Worm (Caenorhabditis elegans): Measurements from ENCODE around the gene T27E7.3.

The T27E7.3 gene

ce11 chrIV:14528718-14529117 lies at the start of gene T27E7.3:
Gene T27E7.3 (plus strand): TSS chrIV:14529018.
- TF ChIP-seq fkh-10 (GFP tag; optimal IDR thresholded peaks at IDR 0.05), result no peak
- no peak for TF ChIP-seq pax-1 (tag; optimal IDR thresholded peaks at IDR 0.05)
- TF ChIP-seq nhr-232 (tag; optimal IDR thresholded peaks at IDR 0.05), result no peak
- no peak for TF ChIP-seq unc-86 (tag; optimal IDR thresholded peaks at IDR 0.05)
- no peak for TF ChIP-seq lin-11 (tag; optimal IDR thresholded peaks at IDR 0.05)
- TF ChIP-seq tbx-2 (tag; optimal IDR thresholded peaks at IDR 0.05), result no peak
- no peak for TF ChIP-seq rnt-1 (tag; optimal IDR thresholded peaks at IDR 0.05)
- no peak for TF ChIP-seq ttx-3 (tag; optimal IDR thresholded peaks at IDR 0.05)

- no peak for TF ChIP-seq madf-2 (tag; optimal IDR thresholded peaks at IDR 0.05)
These were observed 46.8 kb upstream of the T27E7.3 start, which contains the start of gene Y57G11A.4 for ce11 chrIV:14481984-14482383. Gene Y57G11A.4 (plus strand): TSS chrIV:14482284.

DNA sequence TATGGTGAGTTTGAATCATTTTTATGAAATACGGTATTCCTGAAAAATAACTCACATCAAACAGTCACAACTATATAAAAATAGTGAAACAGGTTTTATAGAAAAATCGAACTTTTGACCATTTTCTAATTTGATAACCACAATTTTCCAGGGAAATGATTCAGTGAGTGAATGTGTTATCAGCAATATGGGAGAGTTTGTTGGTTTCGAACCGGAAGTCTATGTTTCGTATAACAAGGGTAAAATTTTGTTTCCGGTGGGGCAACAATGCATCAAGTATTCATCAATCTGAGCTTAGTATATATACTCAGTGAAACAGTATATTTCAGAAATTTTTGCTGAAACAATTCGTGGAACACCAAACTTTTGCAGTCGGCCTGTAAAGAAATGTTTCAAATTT lies 45.4 kb upstream of the T27E7.3 start:
- TF ChIP-seq ceh-14 (tag; optimal IDR thresholded peaks at IDR 0.05) (no peak), che-1 (tag; optimal IDR thresholded peaks at IDR 0.05) (no peak), dmd-4 (tag; optimal IDR thresholded peaks at IDR 0.05; ENCODE audit: borderline replicate concordance) (no peak), ceh-18 (tag; optimal IDR thresholded peaks at IDR 0.05) (no peak)

DNA sequence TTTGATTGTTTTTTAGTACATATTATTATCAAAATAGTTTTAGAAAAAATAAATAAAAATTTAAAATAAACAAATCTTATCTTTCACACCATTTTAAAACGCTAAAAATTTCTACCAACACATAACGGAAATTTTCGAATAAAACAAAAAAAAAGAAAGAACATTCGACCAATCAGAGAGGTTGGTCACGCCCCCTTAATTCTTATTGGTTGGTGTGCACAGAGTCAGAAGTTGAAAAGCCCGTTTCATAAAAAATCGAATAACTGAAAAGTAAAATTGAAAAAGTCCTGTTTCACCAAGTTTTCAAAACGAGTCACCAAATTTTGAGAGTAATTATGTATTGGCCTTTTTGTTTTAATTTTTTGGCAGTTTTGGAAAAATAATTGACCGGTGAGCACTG lies 37.7 kb upstream of the T27E7.3 start:
- no peak for TF ChIP-seq zip-5 (tag; optimal IDR thresholded peaks at IDR 0.05)
- no peak for TF ChIP-seq pat-9 (tag; optimal IDR thresholded peaks at IDR 0.05)
- no peak for TF ChIP-seq ets-4 (tag; optimal IDR thresholded peaks at IDR 0.05)
- no peak for TF ChIP-seq ceh-48 (tag; optimal IDR thresholded peaks at IDR 0.05)
- no peak for TF ChIP-seq Y22D7AL.16 (tag; optimal IDR thresholded peaks at IDR 0.05)
- no peak for TF ChIP-seq pqm-1 (tag; optimal IDR thresholded peaks at IDR 0.05)
- TF ChIP-seq nfya-1 (tag; optimal IDR thresholded peaks at IDR 0.05), result peak; percentile 77

- no peak for TF ChIP-seq eyg-1 (tag; optimal IDR thresholded peaks at IDR 0.05)
- TF ChIP-seq K02D7.2 (tag; optimal IDR thresholded peaks at IDR 0.05), result no peak
- TF ChIP-seq dmd-4 (tag; optimal IDR thresholded peaks at IDR 0.05; ENCODE audit: borderline replicate concordance), result no peak
- TF ChIP-seq unc-55 (GFP tag; optimal IDR thresholded peaks at IDR 0.05), result no peak
- TF ChIP-seq ztf-16 (tag; optimal IDR thresholded peaks at IDR 0.05), result no peak
- no peak for TF ChIP-seq ttx-3 (tag; optimal IDR thresholded peaks at IDR 0.05)
- TF ChIP-seq npax-4 (tag; optimal IDR thresholded peaks at IDR 0.05), result no peak
- no peak for TF ChIP-seq syd-9 (tag; optimal IDR thresholded peaks at IDR 0.05)
- TF ChIP-seq lin-11 (tag; optimal IDR thresholded peaks at IDR 0.05), result no peak
- TF ChIP-seq fax-1 (tag; optimal IDR thresholded peaks at IDR 0.05), result no peak
- no peak for TF ChIP-seq ceh-19 (GFP tag; optimal IDR thresholded peaks at IDR 0.05)
- TF ChIP-seq pat-9 (tag; optimal IDR thresholded peaks at IDR 0.05), result no peak
- TF ChIP-seq ceh-14 (tag; optimal IDR thresholded peaks at IDR 0.05), result no peak
- no peak for TF ChIP-seq nhr-232 (tag; optimal IDR thresholded peaks at IDR 0.05)
- TF ChIP-seq gmeb-2 (tag; optimal IDR thresholded peaks at IDR 0.05), result no peak
- no peak for TF ChIP-seq ceh-30 (tag; optimal IDR thresholded peaks at IDR 0.05)
- no peak for TF ChIP-seq pros-1 (tag; optimal IDR thresholded peaks at IDR 0.05)
These were observed 33.3 kb upstream of the T27E7.3 start for ce11 chrIV:14495474-14495873.

DNA sequence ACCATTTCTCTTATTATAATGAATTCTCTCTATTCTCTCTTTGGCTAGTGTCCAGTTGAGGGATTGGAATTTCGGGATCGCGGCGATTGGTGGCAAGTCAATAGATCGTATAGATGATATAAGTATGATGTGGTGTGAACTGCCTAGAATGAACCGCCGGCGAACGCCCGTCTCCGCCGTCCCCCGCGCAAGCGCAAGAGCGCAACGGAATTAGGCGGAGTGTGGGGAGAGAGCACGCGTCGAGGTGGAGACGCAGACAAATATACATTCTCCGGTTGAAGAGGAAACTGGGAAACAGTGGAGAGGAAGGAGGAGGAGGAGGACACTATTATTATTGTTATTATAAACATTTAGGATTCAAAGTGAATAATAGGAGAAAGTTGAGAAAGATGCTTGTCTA lies 32.3 kb upstream of the T27E7.3 start:
- TF ChIP-seq ceh-14 (tag; optimal IDR thresholded peaks at IDR 0.05) (no peak), unc-55 (GFP tag; optimal IDR thresholded peaks at IDR 0.05) (no peak), nfya-1 (tag; optimal IDR thresholded peaks at IDR 0.05) (peak; percentile 59), sox-2 (GFP tag; IDR thresholded peaks at IDR 0.05) (peak; percentile 49), ceh-2 (tag; optimal IDR thresholded peaks at IDR 0.05) (peak; percentile 31), syd-9 (tag; optimal IDR thresholded peaks at IDR 0.05) (peak; percentile 24), F13H6.1 (tag; optimal IDR thresholded peaks at IDR 0.05) (peak; percentile 34), rnt-1 (tag; optimal IDR thresholded peaks at IDR 0.05) (peak; percentile 36), ref-2 (tag; optimal IDR thresholded peaks at IDR 0.05) (peak; percentile 53), hlh-8 (tag; optimal IDR thresholded peaks at IDR 0.05) (peak; percentile 5), pha-2 (tag; optimal IDR thresholded peaks at IDR 0.05) (peak; percentile 69), dmd-4 (tag; optimal IDR thresholded peaks at IDR 0.05; ENCODE audit: borderline replicate concordance) (peak; percentile 38), ztf-16 (tag; optimal IDR thresholded peaks at IDR 0.05) (peak; percentile 23), ceh-45 (GFP tag; IDR thresholded peaks at IDR 0.05) (no peak), sox-4 (tag; optimal IDR thresholded peaks at IDR 0.05) (peak; percentile 16), ceh-19 (GFP tag; optimal IDR thresholded peaks at IDR 0.05) (peak; percentile 23), fkh-6 (tag; optimal IDR thresholded peaks at IDR 0.05) (peak; percentile 22), tbx-2 (tag; optimal IDR thresholded peaks at IDR 0.05) (peak; percentile 69), ceh-31 (tag; optimal IDR thresholded peaks at IDR 0.05) (peak; percentile 51), pqm-1 (tag; optimal IDR thresholded peaks at IDR 0.05) (no peak), unc-42 (tag; optimal IDR thresholded peaks at IDR 0.05) (no peak), eyg-1 (tag; optimal IDR thresholded peaks at IDR 0.05) (peak; percentile 6), ceh-34 (tag; optimal IDR thresholded peaks at IDR 0.05) (peak; percentile 55)

Measured in whole organism, late embryonic.